Fruit fly (Drosophila melanogaster) whole organism, embryonic: ENCODE data around the gene Tim17a2.

Source experiments
- CG10565 ChIP-seq: fragments of 200-800 bp; sonication (Bioruptor generic); optimal IDR thresholded peaks from 3 replicates; lab custom pipeline; 2016; ENCODE audit warnings: missing biosample characterization, mild to moderate bottlenecking, missing genetic modification characterization
- CG11085 ChIP-seq: fragments of 200-800 bp; sonication (Bioruptor generic); IDR thresholded peaks from 2 replicates; pipeline ENCODE4 v1.3.6; 2022; ENCODE audit warnings: missing biosample characterization, missing genetic modification characterization
- CG11398 ChIP-seq: fragments of 200-800 bp; sonication (Bioruptor generic); optimal IDR thresholded peaks from 2 replicates; lab custom pipeline; 2016; ENCODE audit warnings: missing biosample characterization, missing genetic modification characterization
- CG11723 ChIP-seq: fragments of 200-800 bp; sonication (Bioruptor generic); optimal IDR thresholded peaks from 2 replicates; lab custom pipeline; 2017; ENCODE audit warnings: missing biosample characterization, mild to moderate bottlenecking, missing genetic modification characterization
- CG12071 ChIP-seq: fragments of 200-800 bp; sonication (Bioruptor generic); optimal IDR thresholded peaks from 3 replicates; lab custom pipeline; 2018; ENCODE audit warnings: missing biosample characterization, mild to moderate bottlenecking, missing genetic modification characterization
- CG12236 ChIP-seq: fragments of 200-800 bp; sonication (Bioruptor generic); optimal IDR thresholded peaks from 2 replicates; lab custom pipeline; 2016; ENCODE audit warnings: missing biosample characterization, missing genetic modification characterization
- CG13287 ChIP-seq: fragments of 200-800 bp; sonication (Bioruptor generic); IDR thresholded peaks from 2 replicates; pipeline ENCODE4 v1.3.6; 2022; ENCODE audit warnings: missing biosample characterization, missing genetic modification characterization; ENCODE audit not compliant: partially characterized antibody
- CG17328 ChIP-seq: fragments of 200-800 bp; sonication (Bioruptor generic); IDR thresholded peaks from 2 replicates; pipeline ENCODE4 v1.3.6; 2022; ENCODE audit warnings: missing biosample characterization, missing genetic modification characterization
- CG17568 ChIP-seq: fragments of 200-800 bp; sonication (Bioruptor generic); optimal IDR thresholded peaks from 2 replicates; lab custom pipeline; 2018; ENCODE audit warnings: missing biosample characterization, mild to moderate bottlenecking, missing genetic modification characterization, moderate library complexity
- CG17829 ChIP-seq: fragments of 200-800 bp; optimal IDR thresholded peaks from 2 replicates; lab custom pipeline; 2019; ENCODE audit warnings: missing biosample characterization, mild to moderate bottlenecking, missing genetic modification characterization, moderate library complexity
- CG2199 ChIP-seq: fragments of 200-800 bp; sonication (Bioruptor generic); IDR thresholded peaks from 3 replicates; pipeline ENCODE4 v1.3.6; 2022; ENCODE audit warnings: missing biosample characterization, missing genetic modification characterization
- CG30020 ChIP-seq: fragments of 200-800 bp; optimal IDR thresholded peaks from 2 replicates; lab custom pipeline; 2019; ENCODE audit warnings: missing biosample characterization, mild to moderate bottlenecking, missing genetic modification characterization, moderate library complexity
- CG3065 ChIP-seq: fragments of 200-800 bp; sonication (Bioruptor generic); optimal IDR thresholded peaks from 2 replicates; lab custom pipeline; 2016; ENCODE audit warnings: missing biosample characterization, missing genetic modification characterization
- CG33213 ChIP-seq: fragments of 200-800 bp; sonication (Bioruptor generic); optimal IDR thresholded peaks from 3 replicates; lab custom pipeline; 2016; ENCODE audit warnings: missing biosample characterization, missing genetic modification characterization
- CG34224 ChIP-seq: fragments of 200-800 bp; sonication (Bioruptor generic); IDR thresholded peaks from 3 replicates; pipeline ENCODE4 v1.3.6; 2022; ENCODE audit warnings: missing biosample characterization, missing genetic modification characterization; ENCODE audit not compliant: partially characterized antibody
- CG7963 ChIP-seq: fragments of 200-800 bp; sonication (Bioruptor generic); IDR thresholded peaks from 3 replicates; pipeline ENCODE4 v1.3.6; 2022; ENCODE audit warnings: missing biosample characterization, missing genetic modification characterization; ENCODE audit not compliant: partially characterized antibody
- CG9609 ChIP-seq: fragments of 200-800 bp; sonication (Bioruptor generic); optimal IDR thresholded peaks from 3 replicates; lab custom pipeline; 2016; ENCODE audit warnings: missing biosample characterization, missing genetic modification characterization
- CG9876 ChIP-seq: fragments of 200-800 bp; sonication (Bioruptor generic); optimal IDR thresholded peaks from 2 replicates; lab custom pipeline; 2016; ENCODE audit warnings: missing biosample characterization, missing genetic modification characterization
- CG9932 ChIP-seq: fragments of 200-800 bp; sonication (Bioruptor generic); IDR thresholded peaks from 2 replicates; pipeline ENCODE4 v1.3.6; 2022; ENCODE audit warnings: missing biosample characterization, missing genetic modification characterization
- Chrac-16 ChIP-seq: fragments of 200-800 bp; sonication (Bioruptor generic); optimal IDR thresholded peaks from 3 replicates; lab custom pipeline; 2016; ENCODE audit warnings: missing biosample characterization, missing genetic modification characterization
- Elba2 ChIP-seq: fragments of 200-800 bp; sonication (Bioruptor generic); optimal IDR thresholded peaks from 3 replicates; lab custom pipeline; 2016; ENCODE audit warnings: missing biosample characterization, missing genetic modification characterization
- Fer1 ChIP-seq: fragments of 200-800 bp; sonication (Bioruptor generic); optimal IDR thresholded peaks from 2 replicates; lab custom pipeline; 2017; ENCODE audit warnings: missing biosample characterization, mild to moderate bottlenecking, missing genetic modification characterization
- H15 ChIP-seq: fragments of 200-800 bp; sonication (Bioruptor generic); IDR thresholded peaks from 3 replicates; pipeline ENCODE4 v1.3.6; 2022; ENCODE audit warnings: missing biosample characterization, missing genetic modification characterization
- Hand ChIP-seq: fragments of 200-800 bp; sonication (Bioruptor generic); optimal IDR thresholded peaks from 2 replicates; lab custom pipeline; 2017; ENCODE audit warnings: mild to moderate bottlenecking, missing biosample characterization, missing genetic modification reagents, missing genetic modification characterization
- Pdp1 ChIP-seq, 2 experiments: fragments of 200-800 bp; sonication (Bioruptor generic); optimal IDR thresholded peaks; 3 replicates each; lab custom pipeline; 2016; ENCODE audit warnings: missing biosample characterization in 2 of 2, missing genetic modification characterization in 2 of 2, mild to moderate bottlenecking in 1 of 2, moderate library complexity in 1 of 2
- Rx ChIP-seq: fragments of 200-800 bp; sonication (Bioruptor generic); IDR thresholded peaks from 2 replicates; pipeline ENCODE4 v1.3.6; 2022; ENCODE audit warnings: missing biosample characterization, missing genetic modification characterization
- Sin3A ChIP-seq: fragments of >200 bp; optimal IDR thresholded peaks from 2 replicates; lab custom pipeline; 2018
- Trl ChIP-seq, 3 experiments: fragments of >200 bp in 2 of 3; fragments of 200-800 bp in 1 of 3; sonication (Bioruptor generic) in 1 of 3; optimal IDR thresholded peaks; 2 replicates in 1 of 3; 3 replicates in 2 of 3; lab custom pipeline; 2016 to 2017; ENCODE audit warnings: missing biosample characterization in 1 of 3, missing genetic modification characterization in 1 of 3
- abd-A ChIP-seq: fragments of 200-800 bp; sonication (Bioruptor generic); optimal IDR thresholded peaks from 3 replicates; lab custom pipeline; 2019; ENCODE audit warnings: missing biosample characterization, mild to moderate bottlenecking, missing genetic modification characterization, moderate library complexity
- ac ChIP-seq: fragments of 200-800 bp; sonication (Bioruptor generic); optimal IDR thresholded peaks from 3 replicates; lab custom pipeline; 2017; ENCODE audit warnings: missing biosample characterization, mild to moderate bottlenecking, missing genetic modification characterization
- aop ChIP-seq: fragments of 200-800 bp; sonication (Bioruptor generic); IDR thresholded peaks from 2 replicates; pipeline ENCODE4 v1.3.6; 2022; ENCODE audit warnings: missing biosample characterization, missing genetic modification characterization
- az2 ChIP-seq: fragments of 200-800 bp; sonication (Bioruptor generic); optimal IDR thresholded peaks from 3 replicates; lab custom pipeline; 2016; ENCODE audit warnings: missing biosample characterization, missing genetic modification characterization
- bbx ChIP-seq: fragments of 200-800 bp; sonication (Bioruptor generic); IDR thresholded peaks from 2 replicates; pipeline ENCODE4 v1.3.6; 2022; ENCODE audit warnings: missing biosample characterization, missing genetic modification characterization; ENCODE audit not compliant: partially characterized antibody
- cas ChIP-seq: fragments of 200-800 bp; sonication (Bioruptor generic); IDR thresholded peaks from 2 replicates; pipeline ENCODE4 v1.3.6; 2022; ENCODE audit warnings: missing biosample characterization, missing genetic modification characterization
- chn ChIP-seq: fragments of 200-800 bp; sonication (Bioruptor generic); optimal IDR thresholded peaks from 2 replicates; lab custom pipeline; 2016; ENCODE audit warnings: missing biosample characterization, missing genetic modification characterization
- fd102C ChIP-seq: fragments of 200-800 bp; sonication (Bioruptor generic); optimal IDR thresholded peaks from 2 replicates; lab custom pipeline; 2018; ENCODE audit warnings: missing biosample characterization, mild to moderate bottlenecking, missing genetic modification characterization, moderate library complexity
- fu2 ChIP-seq: fragments of 200-800 bp; sonication (Bioruptor generic); optimal IDR thresholded peaks from 2 replicates; lab custom pipeline; 2016; ENCODE audit warnings: missing biosample characterization, missing genetic modification characterization
- gce ChIP-seq: fragments of 200-800 bp; sonication (Bioruptor generic); IDR thresholded peaks from 3 replicates; pipeline ENCODE4 v1.3.6; 2022; ENCODE audit warnings: missing biosample characterization, missing genetic modification characterization
- hb ChIP-seq: fragments of 200-800 bp; sonication (Bioruptor generic); IDR thresholded peaks from 3 replicates; pipeline ENCODE4 v1.3.6; 2022; ENCODE audit warnings: missing biosample characterization, missing genetic modification characterization; ENCODE audit not compliant: partially characterized antibody
- jumu ChIP-seq: fragments of 200-800 bp; sonication (Bioruptor generic); optimal IDR thresholded peaks from 3 replicates; lab custom pipeline; 2016; ENCODE audit warnings: missing biosample characterization, missing genetic modification characterization
- pita ChIP-seq: fragments of 200-800 bp; sonication (Bioruptor generic); optimal IDR thresholded peaks from 2 replicates; lab custom pipeline; 2017; ENCODE audit warnings: missing biosample characterization, mild to moderate bottlenecking, missing genetic modification characterization
- sens ChIP-seq: fragments of 200-800 bp; sonication (Bioruptor generic); peaks from one replicate; lab custom pipeline; 2016; ENCODE audit warnings: missing biosample characterization, missing genetic modification characterization
- sima ChIP-seq: fragments of 200-800 bp; sonication (Bioruptor generic); optimal IDR thresholded peaks from 2 replicates; lab custom pipeline; 2016; ENCODE audit warnings: missing biosample characterization, missing genetic modification characterization
- ssp ChIP-seq: fragments of 200-800 bp; sonication (Bioruptor generic); IDR thresholded peaks from 2 replicates; pipeline ENCODE4 v1.3.6; 2022; ENCODE audit warnings: missing biosample characterization, missing genetic modification characterization
- sug ChIP-seq: fragments of 200-800 bp; optimal IDR thresholded peaks from 2 replicates; lab custom pipeline; 2019; ENCODE audit warnings: missing biosample characterization, mild to moderate bottlenecking, missing genetic modification characterization, moderate library complexity
- tup ChIP-seq: fragments of 200-800 bp; sonication (Bioruptor generic); optimal IDR thresholded peaks from 2 replicates; lab custom pipeline; 2016; ENCODE audit warnings: missing biosample characterization, mild to moderate bottlenecking, missing genetic modification characterization, moderate library complexity
- tx ChIP-seq: fragments of 200-800 bp; sonication (Bioruptor generic); optimal IDR thresholded peaks from 2 replicates; lab custom pipeline; 2016; ENCODE audit warnings: missing biosample characterization, missing genetic modification characterization
- vnd ChIP-seq: fragments of 200-800 bp; sonication (Bioruptor generic); IDR thresholded peaks from 3 replicates; pipeline ENCODE4 v1.3.6; 2022; ENCODE audit warnings: missing biosample characterization, missing genetic modification characterization; ENCODE audit not compliant: partially characterized antibody
- wor ChIP-seq: fragments of 200-800 bp; sonication (Bioruptor generic); IDR thresholded peaks from 2 replicates; pipeline ENCODE4 v1.3.6; 2022; ENCODE audit warnings: missing biosample characterization, missing genetic modification characterization

The Tim17a2 gene

DNA sequence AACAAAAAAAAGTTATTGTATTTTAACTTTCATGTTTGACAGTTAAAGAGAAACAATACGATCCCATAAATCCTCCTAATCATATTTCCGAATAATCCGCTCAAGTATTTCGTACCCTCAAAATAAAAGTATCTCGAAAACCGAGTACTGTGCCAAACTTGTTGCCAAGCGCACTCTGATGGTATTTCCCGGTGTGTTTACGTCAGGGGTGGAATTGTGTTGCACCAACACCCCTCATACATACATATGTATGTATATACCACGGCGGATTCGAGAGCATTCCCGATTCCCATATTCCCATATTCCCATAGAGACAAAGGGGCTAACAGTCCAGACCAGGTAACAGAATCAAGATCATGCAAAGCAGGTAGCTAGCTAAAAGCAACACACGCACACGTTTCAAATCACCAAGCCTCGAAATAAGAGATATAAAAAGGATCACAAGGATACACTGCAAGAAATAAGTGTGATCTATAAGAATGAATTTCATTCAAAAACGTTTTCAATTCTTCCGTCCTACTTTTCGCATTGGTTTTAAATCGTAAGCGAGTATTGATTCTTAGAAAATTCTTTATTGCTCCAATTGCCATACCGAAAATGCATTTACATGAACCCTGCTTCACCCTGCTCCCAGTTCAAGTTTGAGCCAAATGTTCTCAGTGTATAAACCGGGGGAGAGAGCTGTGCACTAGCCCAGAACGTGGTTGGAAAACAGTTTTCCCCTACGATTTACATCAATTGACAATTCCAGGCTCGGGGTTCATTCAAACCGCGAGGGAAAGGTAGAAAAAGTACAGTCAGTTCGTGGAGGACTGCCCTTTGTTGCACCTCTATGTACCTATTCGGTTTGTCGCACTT is 50.4 kb downstream of the Tim17a2 start (continued):
- no peak for TF ChIP-seq bbx (GFP tag; lab: Robert Waterston, UW)
- no peak for TF ChIP-seq ssp (GFP tag; lab: Robert Waterston, UW)
- no peak for TF ChIP-seq vnd (GFP tag; lab: Robert Waterston, UW)
- peak; percentile 90 for TF ChIP-seq Elba2 (GFP tag; lab: Kevin White, UChicago)
- peak; percentile 60 for TF ChIP-seq CG30020 (tag; lab: Kevin White, UChicago)
- TF ChIP-seq Fer1: no peak
- TF ChIP-seq CG2199: peak; percentile 58; the same call in 1 of the 3 replicates
- TF ChIP-seq CG12236 (GFP tag; lab: Kevin White, UChicago): peak; percentile 84
- peak; percentile 58 for TF ChIP-seq CG3065 (GFP tag; lab: Kevin White, UChicago)
- TF ChIP-seq cas (GFP tag; lab: Robert Waterston, UW): no peak
- TF ChIP-seq CG7963: no peak
- TF ChIP-seq az2 (GFP tag; lab: Kevin White, UChicago): peak; percentile 81
- TF ChIP-seq CG9609 (GFP tag; lab: Kevin White, UChicago): peak; percentile 77
- TF ChIP-seq CG17328 (GFP tag; lab: Robert Waterston, UW): peak; percentile 82
- TF ChIP-seq CG33213 (GFP tag; lab: Kevin White, UChicago): peak; percentile 70
- TF ChIP-seq chn (GFP tag; lab: Kevin White, UChicago): peak; percentile 91
- TF ChIP-seq Chrac-16 (GFP tag; lab: Kevin White, UChicago): peak; percentile 84
- TF ChIP-seq abd-A: no peak
- TF ChIP-seq gce (GFP tag; lab: Robert Waterston, UW): no peak
- TF ChIP-seq sug (tag; lab: Kevin White, UChicago): no peak
- peak; percentile 60 for TF ChIP-seq CG10565
- TF ChIP-seq Hand (GFP tag; lab: Kevin White, UChicago): no peak
- TF ChIP-seq tup (GFP tag; lab: Kevin White, UChicago): no peak
- peak; percentile 60 for TF ChIP-seq tx
- no peak for TF ChIP-seq CG12071 (GFP tag; lab: Kevin White, UChicago)
- peak; percentile 52; the same call in 1 of the 2 replicates for TF ChIP-seq Rx (GFP tag; lab: Robert Waterston, UW)
- TF ChIP-seq CG13287: no peak
- peak; percentile 98 for TF ChIP-seq sens (GFP tag; lab: Kevin White, UChicago)
- TF ChIP-seq pita (GFP tag; lab: Kevin White, UChicago): no peak
- no peak for TF ChIP-seq hb
- no peak for TF ChIP-seq CG34224 (GFP tag; lab: Robert Waterston, UW)
- TF ChIP-seq Trl (optimal IDR thresholded peaks at IDR 0.05; lab: Kevin White, UChicago): no peak
- peak; percentile 84 for TF ChIP-seq Trl (GFP tag; optimal IDR thresholded peaks at IDR 0.05; lab: Kevin White, UChicago)
- no peak for TF ChIP-seq CG9932 (GFP tag; lab: Robert Waterston, UW)
- no peak for TF ChIP-seq Sin3A (lab: Kevin White, UChicago)
- TF ChIP-seq H15 (GFP tag; lab: Robert Waterston, UW): peak; percentile 60; the same call in 1 of the 3 replicates
- no peak for TF ChIP-seq fu2 (GFP tag; lab: Kevin White, UChicago)
- TF ChIP-seq ac (GFP tag; lab: Kevin White, UChicago): peak; percentile 93
- TF ChIP-seq Pdp1 (GFP tag; optimal IDR thresholded peaks at IDR 0.05; lab: Kevin White, UChicago): peak; percentile 64 to 67
- peak; percentile 94 for TF ChIP-seq CG17829 (tag; lab: Kevin White, UChicago)
- no peak for TF ChIP-seq aop
- peak; percentile 62 for TF ChIP-seq CG17568 (GFP tag; lab: Kevin White, UChicago)
- TF ChIP-seq CG11723 (GFP tag; lab: Kevin White, UChicago): peak; percentile 44
- TF ChIP-seq sima (GFP tag; lab: Kevin White, UChicago): no peak
- peak; percentile 84 for TF ChIP-seq jumu (GFP tag; lab: Kevin White, UChicago)
- TF ChIP-seq wor: no peak
- TF ChIP-seq CG9876 (GFP tag; lab: Kevin White, UChicago): peak; percentile 6
- TF ChIP-seq CG11085 (GFP tag; lab: Robert Waterston, UW): no peak
- peak; percentile 96 for TF ChIP-seq fd102C (GFP tag; lab: Kevin White, UChicago)
- peak; percentile 74 for TF ChIP-seq CG11398 (GFP tag; lab: Kevin White, UChicago)
